Fruit fly (Drosophila melanogaster) whole organism, embryonic: ENCODE measurements around the gene Cpsf5.
A peak's percentile ranks its signal among the peaks of the same experiment; 100 is the strongest.

Source experiments
- Asciz ChIP-seq: fragments of 200-800 bp; sonication (Bioruptor generic); optimal IDR thresholded peaks from 2 replicates; lab custom pipeline; 2017; ENCODE audit warnings: missing biosample characterization, mild to moderate bottlenecking, missing genetic modification characterization, missing genetic modification reagents
- B-H1 ChIP-seq: fragments of 200-800 bp; sonication (Bioruptor generic); IDR thresholded peaks from 3 replicates; pipeline ENCODE4 v1.3.6; 2022; ENCODE audit warnings: missing biosample characterization, missing genetic modification characterization
- CG10267 ChIP-seq: fragments of 200-800 bp; sonication (Bioruptor generic); optimal IDR thresholded peaks from 2 replicates; lab custom pipeline; 2018; ENCODE audit warnings: missing biosample characterization, mild to moderate bottlenecking, missing genetic modification characterization, moderate library complexity
- CG10654 ChIP-seq: fragments of 200-800 bp; sonication (Bioruptor generic); optimal IDR thresholded peaks from 2 replicates; lab custom pipeline; 2016; ENCODE audit warnings: missing biosample characterization, missing genetic modification characterization
- CG12219 ChIP-seq: fragments of 200-800 bp; sonication (Bioruptor generic); optimal IDR thresholded peaks from 3 replicates; lab custom pipeline; 2018; ENCODE audit warnings: missing biosample characterization, mild to moderate bottlenecking, missing genetic modification characterization
- CG15073 ChIP-seq: fragments of 200-800 bp; sonication (Bioruptor generic); optimal IDR thresholded peaks from 2 replicates; lab custom pipeline; 2016; ENCODE audit warnings: missing biosample characterization, missing genetic modification characterization
- CG15479 ChIP-seq: fragments of 200-800 bp; sonication (Bioruptor generic); optimal IDR thresholded peaks from 3 replicates; lab custom pipeline; 2019; ENCODE audit warnings: missing biosample characterization, mild to moderate bottlenecking, missing genetic modification characterization, moderate library complexity
- CG17361 ChIP-seq: fragments of 200-800 bp; sonication (Bioruptor generic); IDR thresholded peaks from 3 replicates; pipeline ENCODE4 v1.3.6; 2022; ENCODE audit warnings: missing biosample characterization, missing genetic modification characterization
- CG17829 ChIP-seq: fragments of 200-800 bp; optimal IDR thresholded peaks from 2 replicates; lab custom pipeline; 2019; ENCODE audit warnings: missing biosample characterization, mild to moderate bottlenecking, missing genetic modification characterization, moderate library complexity
- CG1792 ChIP-seq: fragments of 200-800 bp; sonication (Bioruptor generic); optimal IDR thresholded peaks from 2 replicates; lab custom pipeline; 2016; ENCODE audit warnings: missing biosample characterization, missing genetic modification characterization
- CG2120 ChIP-seq: fragments of 200-800 bp; sonication (Bioruptor generic); optimal IDR thresholded peaks from 3 replicates; lab custom pipeline; 2016; ENCODE audit warnings: missing biosample characterization, missing genetic modification characterization
- CG2129 ChIP-seq: fragments of 200-800 bp; sonication (Bioruptor generic); IDR thresholded peaks from 2 replicates; pipeline ENCODE4 v1.3.6; 2022; ENCODE audit warnings: missing biosample characterization, missing genetic modification characterization; ENCODE audit not compliant: partially characterized antibody
- CG31224 ChIP-seq: fragments of 200-800 bp; sonication (Bioruptor generic); IDR thresholded peaks from 2 replicates; pipeline ENCODE4 v1.3.6; 2022; ENCODE audit warnings: missing biosample characterization, missing genetic modification characterization
- CG3281 ChIP-seq: fragments of 200-800 bp; sonication (Bioruptor generic); optimal IDR thresholded peaks from 3 replicates; lab custom pipeline; 2017; ENCODE audit warnings: missing biosample characterization, mild to moderate bottlenecking, missing genetic modification characterization
- CG34422 ChIP-seq: fragments of 200-800 bp; sonication (Bioruptor generic); IDR thresholded peaks from 3 replicates; pipeline ENCODE4 v1.3.6; 2022; ENCODE audit warnings: missing biosample characterization, missing genetic modification characterization
- CG4424 ChIP-seq: fragments of 200-800 bp; sonication (Bioruptor generic); optimal IDR thresholded peaks from 3 replicates; lab custom pipeline; 2016; ENCODE audit warnings: missing biosample characterization, missing genetic modification characterization
- CG6254 ChIP-seq: fragments of 200-800 bp; sonication (Bioruptor generic); optimal IDR thresholded peaks from 3 replicates; lab custom pipeline; 2017; ENCODE audit warnings: mild to moderate bottlenecking, missing biosample characterization, missing genetic modification reagents, missing genetic modification characterization
- CG7963 ChIP-seq: fragments of 200-800 bp; sonication (Bioruptor generic); IDR thresholded peaks from 3 replicates; pipeline ENCODE4 v1.3.6; 2022; ENCODE audit warnings: missing biosample characterization, missing genetic modification characterization; ENCODE audit not compliant: partially characterized antibody
- CG8089 ChIP-seq: fragments of 200-800 bp; sonication (Bioruptor generic); optimal IDR thresholded peaks from 3 replicates; lab custom pipeline; 2016; ENCODE audit warnings: missing biosample characterization, missing genetic modification characterization
- CG9215 ChIP-seq: fragments of 200-800 bp; sonication (Bioruptor generic); IDR thresholded peaks from 2 replicates; pipeline ENCODE4 v1.3.6; 2022; ENCODE audit warnings: missing biosample characterization, missing genetic modification characterization
- CG9817 ChIP-seq: fragments of 200-800 bp; sonication (Bioruptor generic); optimal IDR thresholded peaks from 2 replicates; lab custom pipeline; 2018; ENCODE audit warnings: missing biosample characterization, mild to moderate bottlenecking, missing genetic modification characterization, moderate library complexity
- CG9876 ChIP-seq: fragments of 200-800 bp; sonication (Bioruptor generic); optimal IDR thresholded peaks from 2 replicates; lab custom pipeline; 2016; ENCODE audit warnings: missing biosample characterization, missing genetic modification characterization
- CHES-1-like ChIP-seq: fragments of 200-800 bp; sonication (Bioruptor generic); optimal IDR thresholded peaks from 2 replicates; lab custom pipeline; 2016; ENCODE audit warnings: missing biosample characterization, missing genetic modification characterization
- D19A ChIP-seq: fragments of 200-800 bp; optimal IDR thresholded peaks from 3 replicates; lab custom pipeline; 2019; ENCODE audit warnings: missing biosample characterization, mild to moderate bottlenecking, missing genetic modification characterization, moderate library complexity
- Dip2 ChIP-seq: fragments of 200-800 bp; sonication (Bioruptor generic); IDR thresholded peaks from 2 replicates; pipeline ENCODE4 v1.3.6; 2022; ENCODE audit warnings: missing biosample characterization, missing genetic modification characterization
- Hr3 ChIP-seq: fragments of 200-800 bp; sonication (Bioruptor generic); optimal IDR thresholded peaks from 3 replicates; lab custom pipeline; 2016; ENCODE audit warnings: missing biosample characterization, missing genetic modification characterization
- Hr51 ChIP-seq, 2 experiments: fragments of 200-800 bp; sonication (Bioruptor generic); optimal IDR thresholded peaks; 2 replicates in 1 of 2; 3 replicates in 1 of 2; lab custom pipeline; 2016 to 2018; ENCODE audit warnings: missing biosample characterization in 2 of 2, missing genetic modification characterization in 2 of 2, mild to moderate bottlenecking in 1 of 2, moderate library complexity in 1 of 2
- Kr ChIP-seq: fragments of 200-800 bp; sonication (Bioruptor generic); optimal IDR thresholded peaks from 2 replicates; lab custom pipeline; 2017; ENCODE audit warnings: missing biosample characterization, mild to moderate bottlenecking, missing genetic modification characterization
- Lhr ChIP-seq: fragments of 200-800 bp; sonication (Bioruptor generic); optimal IDR thresholded peaks from 3 replicates; lab custom pipeline; 2017; ENCODE audit warnings: mild to moderate bottlenecking, missing biosample characterization, missing genetic modification reagents, missing genetic modification characterization
- MESR4 ChIP-seq: fragments of 200-800 bp; sonication (Bioruptor generic); optimal IDR thresholded peaks from 2 replicates; lab custom pipeline; 2018; ENCODE audit warnings: missing biosample characterization, mild to moderate bottlenecking, missing genetic modification characterization, moderate library complexity
- MTF-1 ChIP-seq: fragments of 200-800 bp; sonication (Bioruptor generic); optimal IDR thresholded peaks from 2 replicates; lab custom pipeline; 2018; ENCODE audit warnings: missing biosample characterization, mild to moderate bottlenecking, missing genetic modification characterization, borderline replicate concordance
- Meics ChIP-seq: fragments of 200-800 bp; sonication (Bioruptor generic); optimal IDR thresholded peaks from 2 replicates; lab custom pipeline; 2017; ENCODE audit warnings: missing biosample characterization, mild to moderate bottlenecking, missing genetic modification characterization
- NC2α ChIP-seq: fragments of 200-800 bp; sonication (Bioruptor generic); optimal IDR thresholded peaks from 2 replicates; lab custom pipeline; 2016; ENCODE audit warnings: missing biosample characterization, missing genetic modification characterization
- Nf-YC ChIP-seq: fragments of 200-800 bp; optimal IDR thresholded peaks from 3 replicates; lab custom pipeline; 2019; ENCODE audit warnings: missing biosample characterization, mild to moderate bottlenecking, missing genetic modification characterization, moderate library complexity
- Sry-β ChIP-seq: fragments of 200-800 bp; sonication (Bioruptor generic); optimal IDR thresholded peaks from 2 replicates; lab custom pipeline; 2018; ENCODE audit warnings: missing biosample characterization, mild to moderate bottlenecking, missing genetic modification characterization, moderate library complexity
- Xrp1 ChIP-seq: fragments of 200-800 bp; sonication (Bioruptor generic); IDR thresholded peaks from 2 replicates; pipeline ENCODE4 v1.3.6; 2022; ENCODE audit warnings: missing biosample characterization, missing genetic modification characterization
- aop ChIP-seq: fragments of 200-800 bp; sonication (Bioruptor generic); IDR thresholded peaks from 2 replicates; pipeline ENCODE4 v1.3.6; 2022; ENCODE audit warnings: missing biosample characterization, missing genetic modification characterization
- btn ChIP-seq: fragments of 200-800 bp; sonication (Bioruptor generic); optimal IDR thresholded peaks from 2 replicates; lab custom pipeline; 2016; ENCODE audit warnings: missing biosample characterization, missing genetic modification characterization
- da ChIP-seq: fragments of 200-800 bp; sonication (Bioruptor generic); optimal IDR thresholded peaks from 2 replicates; lab custom pipeline; 2016; ENCODE audit warnings: missing biosample characterization, missing genetic modification characterization
- dati ChIP-seq: fragments of 200-800 bp; sonication (Bioruptor generic); IDR thresholded peaks from 2 replicates; pipeline ENCODE4 v1.3.6; 2022; ENCODE audit warnings: missing biosample characterization, missing genetic modification characterization
- dimm ChIP-seq: fragments of 200-800 bp; sonication (Bioruptor generic); IDR thresholded peaks from 2 replicates; pipeline ENCODE4 v1.3.6; 2022; ENCODE audit warnings: missing biosample characterization, missing genetic modification characterization
- fd96Cb ChIP-seq: fragments of 200-800 bp; sonication (Bioruptor generic); optimal IDR thresholded peaks from 2 replicates; lab custom pipeline; 2018; ENCODE audit warnings: missing biosample characterization, mild to moderate bottlenecking, missing genetic modification characterization, moderate library complexity
- gfzf ChIP-seq: fragments of 200-800 bp; sonication (Bioruptor generic); optimal IDR thresholded peaks from 2 replicates; lab custom pipeline; 2016; ENCODE audit warnings: missing biosample characterization, mild to moderate bottlenecking, missing genetic modification characterization, moderate library complexity
- kay ChIP-seq: fragments of 200-800 bp; sonication (Bioruptor generic); optimal IDR thresholded peaks from 2 replicates; lab custom pipeline; 2016; ENCODE audit warnings: missing biosample characterization, missing genetic modification characterization
- mam ChIP-seq: fragments of 200-800 bp; sonication (Bioruptor generic); optimal IDR thresholded peaks from 3 replicates; lab custom pipeline; 2016; ENCODE audit warnings: missing biosample characterization, missing genetic modification characterization
- nerfin-2 ChIP-seq: fragments of 200-800 bp; sonication (Bioruptor generic); IDR thresholded peaks from 2 replicates; pipeline ENCODE4 v1.3.6; 2022; ENCODE audit warnings: missing biosample characterization, missing genetic modification characterization; ENCODE audit not compliant: partially characterized antibody
- odd ChIP-seq: fragments of 200-800 bp; sonication (Bioruptor generic); optimal IDR thresholded peaks from 2 replicates; lab custom pipeline; 2017; ENCODE audit warnings: missing biosample characterization, mild to moderate bottlenecking, missing genetic modification characterization
- pb ChIP-seq: fragments of 200-800 bp; sonication (Bioruptor generic); optimal IDR thresholded peaks from 3 replicates; lab custom pipeline; 2016; ENCODE audit warnings: missing biosample characterization, missing genetic modification characterization
- pum ChIP-seq: fragments of 200-800 bp; sonication (Bioruptor generic); optimal IDR thresholded peaks from 2 replicates; lab custom pipeline; 2016; ENCODE audit warnings: missing biosample characterization, missing genetic modification characterization
- rib ChIP-seq: fragments of 200-800 bp; sonication (Bioruptor generic); IDR thresholded peaks from 2 replicates; pipeline ENCODE4 v1.3.6; 2022; ENCODE audit warnings: missing biosample characterization, missing genetic modification characterization

Gene Cpsf5

DNA sequence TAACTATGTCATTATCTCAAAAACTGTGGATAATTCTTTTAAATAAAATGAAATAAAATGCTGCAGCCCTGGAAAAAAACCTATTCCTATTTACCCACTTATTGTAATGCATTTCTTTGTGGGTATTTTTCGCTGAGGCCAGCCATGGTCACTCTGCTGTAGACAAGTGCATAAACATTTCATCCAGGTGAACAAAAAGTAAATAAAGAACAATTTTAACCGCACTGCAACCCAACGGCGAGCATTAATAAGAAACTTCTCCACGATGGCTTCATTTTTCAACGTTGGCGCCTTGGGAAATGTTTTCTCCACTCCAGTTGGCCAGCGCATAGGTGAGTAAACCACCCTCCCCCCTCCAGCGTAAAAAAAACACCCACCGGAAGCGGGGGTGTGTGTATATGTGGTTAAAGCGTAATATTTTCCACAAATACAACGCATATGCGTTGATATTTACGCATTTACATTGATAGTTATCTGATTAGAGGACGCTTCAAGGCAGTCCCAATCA, 35.9 kb downstream of the Cpsf5 start, which contains the start of gene CG3529 (continued):
- TF ChIP-seq Hr51 (GFP tag; optimal IDR thresholded peaks at IDR 0.05; lab: Kevin White, UChicago): peak in 1 of 2 experiments; percentile 17
- TF ChIP-seq MTF-1 (GFP tag; lab: Kevin White, UChicago): peak; percentile 36
- peak; percentile 44; the same call in 1 of the 3 replicates for TF ChIP-seq CG34422 (GFP tag; lab: Robert Waterston, UW)
- peak; percentile 14 for TF ChIP-seq mam (GFP tag; lab: Kevin White, UChicago)
- TF ChIP-seq Sry-β (GFP tag; lab: Kevin White, UChicago): no peak
- 0 out of 2 replicates have a peak, but pooled peaks have one; percentile 26 for TF ChIP-seq nerfin-2 (GFP tag; lab: Robert Waterston, UW)
- no peak for TF ChIP-seq kay (GFP tag; lab: Kevin White, UChicago)
- TF ChIP-seq dimm (GFP tag; lab: Robert Waterston, UW): no peak
- no peak for TF ChIP-seq rib (GFP tag; lab: Robert Waterston, UW)
- TF ChIP-seq MESR4: peak; percentile 75
- TF ChIP-seq Lhr (GFP tag; lab: Kevin White, UChicago): peak; percentile 21
- TF ChIP-seq NC2α (GFP tag; lab: Kevin White, UChicago): no peak
- TF ChIP-seq odd (GFP tag; lab: Kevin White, UChicago): peak; percentile 18
- peak; percentile 43 for TF ChIP-seq CG10267
- no peak for TF ChIP-seq pb (GFP tag; lab: Kevin White, UChicago)
- no peak for TF ChIP-seq CG15073 (GFP tag; lab: Kevin White, UChicago)
- TF ChIP-seq Hr3 (GFP tag; lab: Kevin White, UChicago): no peak
- peak; percentile 31 for TF ChIP-seq Nf-YC (tag; lab: Kevin White, UChicago)
- no peak for TF ChIP-seq CG9876
- TF ChIP-seq dati: no peak
- TF ChIP-seq CG3281: peak; percentile 25
- TF ChIP-seq CG31224 (GFP tag; lab: Robert Waterston, UW): no peak
- TF ChIP-seq CG17361: 0 out of 3 replicates have a peak, but pooled peaks have one; percentile 19
- peak; percentile 92 for TF ChIP-seq gfzf (GFP tag; lab: Kevin White, UChicago)
- TF ChIP-seq CG17829 (tag; lab: Kevin White, UChicago): peak; percentile 37
- peak; percentile 59 for TF ChIP-seq Meics (GFP tag; lab: Kevin White, UChicago)
- peak; percentile 15 for TF ChIP-seq da (GFP tag; lab: Kevin White, UChicago)
- no peak for TF ChIP-seq CG10654
- no peak for TF ChIP-seq CG6254 (GFP tag; lab: Kevin White, UChicago)
- peak; percentile 44 for TF ChIP-seq D19A (tag; lab: Kevin White, UChicago)
- no peak for TF ChIP-seq CG2129 (GFP tag; lab: Robert Waterston, UW)
- TF ChIP-seq CG9215 (GFP tag; lab: Robert Waterston, UW): no peak
- TF ChIP-seq aop: no peak
- TF ChIP-seq btn (GFP tag; lab: Kevin White, UChicago): no peak
- TF ChIP-seq Asciz: peak; percentile 37
- no peak for TF ChIP-seq B-H1 (GFP tag; lab: Robert Waterston, UW)
- peak; percentile 35 for TF ChIP-seq CG2120 (GFP tag; lab: Kevin White, UChicago)
- peak; percentile 4 for TF ChIP-seq CG12219 (GFP tag; lab: Kevin White, UChicago)
- TF ChIP-seq CG8089 (GFP tag; lab: Kevin White, UChicago): no peak
- TF ChIP-seq CHES-1-like (GFP tag; lab: Kevin White, UChicago): peak; percentile 61
- TF ChIP-seq Dip2 (GFP tag; lab: Robert Waterston, UW): no peak
- TF ChIP-seq CG15479 (GFP tag; lab: Kevin White, UChicago): no peak
- TF ChIP-seq CG9817 (tag; lab: Kevin White, UChicago): peak; percentile 30
- no peak for TF ChIP-seq CG7963
- no peak for TF ChIP-seq CG1792 (GFP tag; lab: Kevin White, UChicago)
- peak; percentile 16 for TF ChIP-seq fd96Cb (tag; lab: Kevin White, UChicago)
- TF ChIP-seq CG4424 (GFP tag; lab: Kevin White, UChicago): peak; percentile 16
- TF ChIP-seq pum (GFP tag; lab: Kevin White, UChicago): no peak
- TF ChIP-seq Xrp1 (GFP tag; lab: Robert Waterston, UW): no peak
- no peak for TF ChIP-seq Kr (GFP tag; lab: Kevin White, UChicago)
